Fruit fly (Drosophila melanogaster) whole organism, adult: ENCODE data around the gene CG5693.
A peak's percentile ranks its signal among the peaks of the same experiment; 100 is the strongest.

ENCODE experiments used
- CG11617 ChIP-seq: fragments of 200-800 bp; sonication (Bioruptor generic); optimal IDR thresholded peaks from 2 replicates; lab custom pipeline; 2017; ENCODE audit warnings: mild to moderate bottlenecking, missing biosample characterization, missing genetic modification reagents, missing genetic modification characterization
- CG12768 ChIP-seq: fragments of 200-800 bp; sonication (Bioruptor generic); optimal IDR thresholded peaks from 2 replicates; lab custom pipeline; 2017; ENCODE audit warnings: missing biosample characterization, missing genetic modification characterization, mild to moderate bottlenecking, moderate library complexity, missing genetic modification reagents
- bab1 ChIP-seq: fragments of 200-800 bp; sonication (Bioruptor generic); optimal IDR thresholded peaks from 3 replicates; lab custom pipeline; 2019; ENCODE audit warnings: missing biosample characterization, mild to moderate bottlenecking, missing genetic modification characterization, moderate library complexity
- cic ChIP-seq: fragments of 200-800 bp; sonication (Bioruptor generic); optimal IDR thresholded peaks from 2 replicates; lab custom pipeline; 2017; ENCODE audit warnings: missing biosample characterization, mild to moderate bottlenecking, missing genetic modification characterization, moderate library complexity
- ovo ChIP-seq: fragments of 200-800 bp; sonication (Bioruptor generic); optimal IDR thresholded peaks from 2 replicates; lab custom pipeline; 2016; ENCODE audit warnings: missing biosample characterization, missing genetic modification characterization

dm6 chr2L:17963071-17963567 is 43.3 kb upstream of the CG5693 start, which contains the start of gene CG5674:
- no peak for TF ChIP-seq ovo
- TF ChIP-seq CG11617 (GFP tag; lab: Kevin White, UChicago) = no peak
- TF ChIP-seq bab1 (GFP tag; lab: Kevin White, UChicago) = peak; percentile 12
- TF ChIP-seq cic (GFP tag; lab: Kevin White, UChicago) = no peak
- no peak for TF ChIP-seq CG12768 (GFP tag; lab: Kevin White, UChicago)
